Worm (Caenorhabditis elegans): Measurements from ENCODE around the gene F46E10.2.

DNA sequence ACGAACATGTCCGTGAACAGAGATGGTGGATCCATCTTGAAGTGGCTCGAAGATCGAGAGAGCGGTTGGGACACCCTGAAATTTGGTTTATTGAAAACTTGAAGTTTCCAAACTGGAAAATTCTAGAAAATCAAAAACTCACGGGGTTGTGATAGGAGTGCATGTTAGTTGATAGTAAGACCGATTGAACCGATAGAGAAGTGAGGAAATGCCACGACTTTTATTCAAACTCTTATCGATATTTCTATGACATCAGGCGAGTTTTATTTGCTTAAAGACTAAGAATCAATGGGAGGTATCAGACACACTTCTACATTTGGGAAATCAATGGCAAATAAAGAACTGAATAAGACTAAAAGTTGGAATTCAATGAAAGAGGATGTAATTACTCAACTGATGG, 31.4 kb upstream of the F46E10.2 start, which contains the start of gene lec-10:
- TF ChIP-seq T22C8.4 (GFP tag; IDR thresholded peaks at IDR 0.05) (0 out of 2 replicates have a peak, but pooled peaks have one; percentile 12), med-1 (GFP tag; optimal IDR thresholded peaks at IDR 0.05; ENCODE audit: insufficient read depth) (no peak), tab-1 (GFP tag; IDR thresholded peaks at IDR 0.05) (no peak), ztf-23 (GFP tag; IDR thresholded peaks at IDR 0.05) (no peak), flt-1 (GFP tag; IDR thresholded peaks at IDR 0.05) (no peak), klf-2 (GFP tag; conservative IDR thresholded peaks at IDR 0.05) (no peak), cog-1 (tag; optimal IDR thresholded peaks at IDR 0.05) (no peak), ztf-29 (GFP tag; IDR thresholded peaks at IDR 0.05) (no peak)

Measured in whole organism, midembryonic.